Fruit fly (Drosophila melanogaster): ENCODE data around the gene Scamp.

The Scamp gene

dm6 chrX:15495600-15496379 is 46.1 kb upstream of the Scamp start:
- no peak for TF ChIP-seq cnc (optimal IDR thresholded peaks at IDR 0.05)
- no peak for TF ChIP-seq CG11617 (GFP tag; optimal IDR thresholded peaks at IDR 0.05)
- no peak for TF ChIP-seq pad (GFP tag; optimal IDR thresholded peaks at IDR 0.05)
- no peak for TF ChIP-seq Clk (GFP tag; optimal IDR thresholded peaks at IDR 0.05)
- no peak for TF ChIP-seq Crg-1 (GFP tag; optimal IDR thresholded peaks at IDR 0.05)
- no peak for TF ChIP-seq Hr96 (GFP tag; optimal IDR thresholded peaks at IDR 0.05)
- no peak for TF ChIP-seq kay (GFP tag; ENCODE audit: borderline replicate concordance)
- TF ChIP-seq CG12768 (GFP tag; optimal IDR thresholded peaks at IDR 0.05) = no peak
- TF ChIP-seq cic (GFP tag; optimal IDR thresholded peaks at IDR 0.05) = no peak
- no peak for TF ChIP-seq bab1 (GFP tag; optimal IDR thresholded peaks at IDR 0.05)
- TF ChIP-seq CG5204 (GFP tag; optimal IDR thresholded peaks at IDR 0.05) = no peak
- no peak for TF ChIP-seq CG33017 (tag; optimal IDR thresholded peaks at IDR 0.05)
- TF ChIP-seq ovo (GFP tag; optimal IDR thresholded peaks at IDR 0.05) = no peak

- TF ChIP-seq CG33017 (tag; optimal IDR thresholded peaks at IDR 0.05) = no peak
- no peak for TF ChIP-seq Crg-1 (GFP tag; optimal IDR thresholded peaks at IDR 0.05)
- TF ChIP-seq ovo (GFP tag; optimal IDR thresholded peaks at IDR 0.05) = no peak
- no peak for TF ChIP-seq cic (GFP tag; optimal IDR thresholded peaks at IDR 0.05)
- no peak for TF ChIP-seq Hr96 (GFP tag; optimal IDR thresholded peaks at IDR 0.05)
- TF ChIP-seq CG14711 (tag; optimal IDR thresholded peaks at IDR 0.05) = no peak
- no peak for TF ChIP-seq CG7045 (GFP tag; optimal IDR thresholded peaks at IDR 0.05)
Observed at dm6 chrX:15490519-15490918, 40.8 kb upstream of the Scamp start.

- TF ChIP-seq kay (GFP tag; ENCODE audit: borderline replicate concordance) (peak; percentile 57), bab1 (GFP tag; optimal IDR thresholded peaks at IDR 0.05) (peak; percentile 39), Clk (GFP tag; optimal IDR thresholded peaks at IDR 0.05) (no peak), CG14711 (tag; optimal IDR thresholded peaks at IDR 0.05) (peak; percentile 15), tj (GFP tag; optimal IDR thresholded peaks at IDR 0.05) (no peak)
Observed at dm6 chrX:15486682-15487081, 37.0 kb upstream of the Scamp start, which contains the start of gene Gmap. TSS of gene Gmap (plus strand) at chrX:15486922.

- TF ChIP-seq pad (GFP tag; optimal IDR thresholded peaks at IDR 0.05) (no peak), Hr96 (GFP tag; optimal IDR thresholded peaks at IDR 0.05) (no peak), bab1 (GFP tag; optimal IDR thresholded peaks at IDR 0.05) (no peak), CG12768 (GFP tag; optimal IDR thresholded peaks at IDR 0.05) (no peak), kay (GFP tag; ENCODE audit: borderline replicate concordance) (no peak), toe (GFP tag; optimal IDR thresholded peaks at IDR 0.05) (no peak), cic (GFP tag; optimal IDR thresholded peaks at IDR 0.05) (no peak), Clk (GFP tag; optimal IDR thresholded peaks at IDR 0.05) (no peak), CG1620 (GFP tag; optimal IDR thresholded peaks at IDR 0.05) (no peak)
Observed at dm6 chrX:15484451-15485032, 34.9 kb upstream of the Scamp start.

dm6 chrX:15483010-15483802 is 33.5 kb upstream of the Scamp start:
- TF ChIP-seq tj (GFP tag; optimal IDR thresholded peaks at IDR 0.05) = no peak
- TF ChIP-seq ovo (GFP tag; optimal IDR thresholded peaks at IDR 0.05) = no peak
- TF ChIP-seq CG7045 (GFP tag; optimal IDR thresholded peaks at IDR 0.05) = no peak
- TF ChIP-seq CG7101 (tag; optimal IDR thresholded peaks at IDR 0.05) = no peak
- TF ChIP-seq cic (GFP tag; optimal IDR thresholded peaks at IDR 0.05) = no peak
- TF ChIP-seq CG12768 (GFP tag; optimal IDR thresholded peaks at IDR 0.05) = no peak
- no peak for TF ChIP-seq CG5204 (GFP tag; optimal IDR thresholded peaks at IDR 0.05)
- no peak for TF ChIP-seq pad (GFP tag; optimal IDR thresholded peaks at IDR 0.05)

dm6 chrX:15482236-15482660 is 32.6 kb upstream of the Scamp start, which contains the start of gene CG6340:
TSS of gene CG6340 (plus strand) at chrX:15482374.
- TF ChIP-seq bab1 (GFP tag; optimal IDR thresholded peaks at IDR 0.05) (peak; percentile 12), Hr96 (GFP tag; optimal IDR thresholded peaks at IDR 0.05) (no peak), CG5204 (GFP tag; optimal IDR thresholded peaks at IDR 0.05) (no peak), Mnt (GFP tag; optimal IDR thresholded peaks at IDR 0.05) (peak; percentile 44), tj (GFP tag; optimal IDR thresholded peaks at IDR 0.05) (peak; percentile 6), cnc (optimal IDR thresholded peaks at IDR 0.05) (no peak), kay (GFP tag; ENCODE audit: borderline replicate concordance) (no peak)

- no peak for TF ChIP-seq CG5204 (GFP tag; optimal IDR thresholded peaks at IDR 0.05)
Observed at dm6 chrX:15475791-15476190, 26.1 kb upstream of the Scamp start, which contains the start of gene CG6324. TSS of gene CG6324 (plus strand) at chrX:15476091.

Data from whole organism, adult.